Worm (Caenorhabditis elegans) whole organism, L2 larva: ENCODE results near the gene R03A10.5.

Experiments
- C34F6.9 ChIP-seq: fragments of 150-350 bp; optimal IDR thresholded peaks from 2 replicates; lab custom pipeline; 2014; ENCODE audit warnings: missing biosample characterization, missing genetic modification characterization
- alr-1 ChIP-seq: fragments of 150-350 bp; optimal IDR thresholded peaks from 2 replicates; lab custom pipeline; 2014; ENCODE audit warnings: missing biosample characterization, missing genetic modification characterization
- aly-2 ChIP-seq: fragments of 150-350 bp; optimal IDR thresholded peaks from 2 replicates; lab custom pipeline; 2014; ENCODE audit warnings: missing biosample characterization, missing genetic modification characterization
- ama-1 ChIP-seq: fragments of 150-350 bp; optimal IDR thresholded peaks from 2 replicates; lab custom pipeline; 2018; ENCODE audit warnings: inconsistent platforms
- blmp-1 ChIP-seq: sonication (generic microtip); optimal IDR thresholded peaks from 2 replicates; lab custom pipeline; 2017; ENCODE audit warnings: missing genetic modification characterization, mild to moderate bottlenecking, missing compliant biosample characterization, antibody characterized with exemption, moderate library complexity; ENCODE audit not compliant: insufficient read depth
- ceh-16 ChIP-seq: fragments of 150-350 bp; optimal IDR thresholded peaks from 2 replicates; lab custom pipeline; 2014; ENCODE audit warnings: missing biosample characterization, missing genetic modification characterization
- dmd-4 ChIP-seq: sonication (generic microtip); optimal IDR thresholded peaks from 2 replicates; lab custom pipeline; 2017; ENCODE audit warnings: missing biosample characterization, missing genetic modification characterization
- elt-1 ChIP-seq: fragments of 150-350 bp; optimal IDR thresholded peaks from 2 replicates; lab custom pipeline; 2014; ENCODE audit warnings: missing biosample characterization, missing genetic modification characterization
- elt-3 ChIP-seq: sonication (generic microtip); optimal IDR thresholded peaks from 2 replicates; lab custom pipeline; 2017; ENCODE audit warnings: missing biosample characterization, missing genetic modification characterization
- fos-1 ChIP-seq: fragments of 150-350 bp; optimal IDR thresholded peaks from 2 replicates; lab custom pipeline; 2014; ENCODE audit warnings: missing biosample characterization, missing genetic modification characterization
- gmeb-1 ChIP-seq: fragments of 150-350 bp; optimal IDR thresholded peaks from 2 replicates; lab custom pipeline; 2014; ENCODE audit warnings: missing biosample characterization, missing genetic modification characterization
- lin-11 ChIP-seq: fragments of 150-350 bp; sonication (generic microtip); optimal IDR thresholded peaks from 2 replicates; lab custom pipeline; 2014; ENCODE audit warnings: missing biosample characterization, missing genetic modification characterization, inconsistent platforms, mixed read lengths
- lin-39 ChIP-seq: fragments of 150-350 bp; optimal IDR thresholded peaks from 2 replicates; lab custom pipeline; 2014; ENCODE audit warnings: missing biosample characterization, missing genetic modification reagents, missing genetic modification characterization
- mbf-1 ChIP-seq: sonication (generic microtip); optimal IDR thresholded peaks from 2 replicates; lab custom pipeline; 2017; ENCODE audit warnings: missing biosample characterization, missing genetic modification characterization
- mdl-1 ChIP-seq, 2 experiments: fragments of 150-350 bp in 1 of 2; sonication (generic microtip) in 1 of 2; optimal IDR thresholded peaks; 2 replicates each; lab custom pipeline; 2017; ENCODE audit warnings: missing biosample characterization in 2 of 2, missing genetic modification characterization in 2 of 2
- nhr-10 ChIP-seq: sonication (generic microtip); optimal IDR thresholded peaks from 2 replicates; lab custom pipeline; 2017; ENCODE audit warnings: missing biosample characterization, missing genetic modification characterization
- nhr-11 ChIP-seq: fragments of 150-350 bp; optimal IDR thresholded peaks from 2 replicates; lab custom pipeline; 2014; ENCODE audit warnings: missing biosample characterization, missing genetic modification characterization
- nhr-21 ChIP-seq: fragments of 150-350 bp; optimal IDR thresholded peaks from 2 replicates; lab custom pipeline; 2014; ENCODE audit warnings: missing biosample characterization, missing genetic modification characterization
- nhr-237 ChIP-seq: fragments of 150-350 bp; optimal IDR thresholded peaks from 2 replicates; lab custom pipeline; 2014; ENCODE audit warnings: missing biosample characterization, missing genetic modification characterization
- nhr-25 ChIP-seq: fragments of 150-350 bp; sonication (generic microtip); optimal IDR thresholded peaks from 3 replicates; lab custom pipeline; 2014; ENCODE audit warnings: missing biosample characterization, missing genetic modification characterization
- nhr-6 ChIP-seq: fragments of 150-350 bp; optimal IDR thresholded peaks from 2 replicates; lab custom pipeline; 2014; ENCODE audit warnings: missing biosample characterization, missing genetic modification characterization
- peb-1 ChIP-seq: fragments of 150-350 bp; optimal IDR thresholded peaks from 2 replicates; lab custom pipeline; 2014; ENCODE audit warnings: missing biosample characterization, missing genetic modification characterization
- skn-1 ChIP-seq: sonication (generic microtip); optimal IDR thresholded peaks from 2 replicates; lab custom pipeline; 2017; ENCODE audit warnings: missing biosample characterization, missing genetic modification characterization
- sma-3 ChIP-seq: sonication (generic microtip); optimal IDR thresholded peaks from 2 replicates; lab custom pipeline; 2016; ENCODE audit warnings: missing genetic modification reagents, missing genetic modification characterization, missing compliant biosample characterization
- sma-9 ChIP-seq, 2 experiments: fragments of 150-350 bp in 1 of 2; sonication (generic microtip) in 1 of 2; optimal IDR thresholded peaks; 2 replicates each; lab custom pipeline; 2014 to 2016; ENCODE audit warnings: missing genetic modification characterization in 2 of 2, mild to moderate bottlenecking in 1 of 2, missing biosample characterization in 1 of 2, missing compliant biosample characterization in 1 of 2, missing genetic modification reagents in 1 of 2, moderate library complexity in 1 of 2
- snpc-4 ChIP-seq: fragments of 150-350 bp; optimal IDR thresholded peaks from 2 replicates; lab custom pipeline; 2014; ENCODE audit warnings: missing biosample characterization, missing genetic modification characterization
- unc-55 ChIP-seq: fragments of 150-350 bp; sonication (generic microtip); optimal IDR thresholded peaks from 3 replicates; lab custom pipeline; 2014; ENCODE audit warnings: missing biosample characterization, missing genetic modification reagents, missing genetic modification characterization
- unc-62 ChIP-seq: fragments of 150-350 bp; optimal IDR thresholded peaks from 2 replicates; lab custom pipeline; 2014; ENCODE audit warnings: missing biosample characterization, missing genetic modification reagents, missing genetic modification characterization
- ztf-11 ChIP-seq: sonication (generic microtip); optimal IDR thresholded peaks from 2 replicates; lab custom pipeline; 2017; ENCODE audit warnings: missing biosample characterization, missing genetic modification characterization

R03A10.5 gene

DNA sequence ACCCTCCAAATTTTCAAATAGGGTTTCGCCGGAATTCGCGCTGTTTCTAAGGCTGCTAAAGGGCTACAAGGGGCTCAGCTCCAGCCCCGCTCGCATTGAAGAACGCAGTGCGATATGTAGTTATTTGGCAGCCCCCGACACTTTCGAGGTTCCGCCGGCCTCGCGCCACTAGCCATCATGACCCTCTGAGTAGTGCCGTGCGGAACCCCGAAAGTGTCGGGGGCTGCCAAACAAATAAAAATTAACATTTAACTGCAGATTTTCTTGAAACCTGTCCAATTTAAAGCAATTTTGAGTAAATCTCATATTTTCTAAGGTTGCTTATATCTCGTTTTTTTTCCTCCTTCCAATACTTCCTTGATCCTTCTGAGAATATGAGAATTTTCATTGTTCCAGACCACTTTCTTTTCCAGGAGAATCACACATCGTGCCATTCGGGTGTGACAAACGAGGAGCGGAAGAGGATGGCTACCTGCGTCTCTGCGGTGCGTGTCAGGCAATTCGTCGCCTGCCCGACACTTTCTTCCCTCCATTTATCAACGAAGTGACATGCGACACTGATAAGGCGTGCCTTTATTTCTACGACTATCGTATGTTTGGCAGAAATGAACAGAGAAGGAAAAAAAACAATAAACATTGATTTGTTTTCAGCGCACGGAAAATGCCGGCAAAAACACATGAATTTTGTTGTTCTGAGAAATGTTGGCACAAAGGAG, 22.7 kb upstream of the R03A10.5 start (continued):
- no peak for TF ChIP-seq aly-2 (tag; lab: Kevin White, UChicago)
- peak; percentile 5 for TF ChIP-seq gmeb-1 (tag; lab: Kevin White, UChicago)
- no peak for TF ChIP-seq alr-1 (tag; lab: Kevin White, UChicago)
- TF ChIP-seq ama-1 (lab: Kevin White, UChicago): no peak
- no peak for TF ChIP-seq elt-3
- TF ChIP-seq nhr-25 (tag; lab: Kevin White, UChicago): no peak
- no peak for TF ChIP-seq ceh-16
- no peak for TF ChIP-seq mdl-1 (tag; optimal IDR thresholded peaks at IDR 0.05; lab: Kevin White, UChicago)
- TF ChIP-seq peb-1 (tag; lab: Kevin White, UChicago): no peak
- peak; percentile 39 for TF ChIP-seq sma-3

DNA sequence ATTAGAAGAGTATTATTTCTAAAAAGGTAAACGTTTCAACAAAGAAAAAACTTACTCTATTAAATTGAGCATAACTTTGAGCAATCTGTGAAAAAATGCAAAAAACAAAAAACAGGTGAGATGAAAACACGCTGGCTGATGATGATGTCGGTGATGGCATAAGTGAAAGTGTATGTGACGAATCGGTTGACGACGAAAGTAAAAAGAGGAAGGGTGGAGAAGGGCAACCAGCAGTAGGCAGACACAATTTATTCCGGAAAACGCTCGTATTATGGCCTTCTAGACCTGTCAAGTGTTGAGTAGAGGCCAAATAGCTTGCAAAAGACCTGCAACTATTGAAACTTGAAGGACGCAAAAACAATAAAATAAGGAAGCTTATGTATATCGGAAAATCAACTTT, 18.6 kb upstream of the R03A10.5 start, which contains the start of gene nas-13:
Gene nas-13 (minus strand): TSS at position 323 of the 400 bp plus-strand sequence.
- TF ChIP-seq blmp-1 (peak; percentile 40), nhr-6 (no peak), ztf-11 (no peak), ceh-16 (no peak), skn-1 (tag; lab: Kevin White, UChicago) (no peak)

DNA sequence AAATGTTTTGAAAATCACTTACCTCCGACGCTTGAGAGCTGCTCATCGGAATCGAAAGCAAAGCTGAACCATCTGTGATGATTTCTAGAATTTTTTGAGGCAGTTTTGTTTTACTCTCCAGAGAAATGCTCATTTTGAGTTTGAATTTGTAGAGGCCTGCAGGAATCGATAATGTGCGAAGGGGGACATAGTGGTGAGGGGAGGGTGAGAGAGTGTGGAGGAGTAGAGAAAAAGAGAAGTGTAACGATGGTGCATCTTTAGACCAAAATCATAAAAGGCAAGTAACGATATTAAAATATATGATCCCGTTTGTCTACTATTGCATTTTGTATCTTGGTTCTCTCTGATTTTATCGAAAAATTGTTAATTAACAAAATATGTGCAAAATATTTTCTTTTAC, 15.5 kb upstream of the R03A10.5 start, which contains the start of gene blos-8:
Gene blos-8 (minus strand): TSS at position 216 of the 400 bp plus-strand sequence.
- TF ChIP-seq unc-62 (GFP tag; lab: Kevin White, UChicago) (no peak), nhr-21 (tag; lab: Kevin White, UChicago) (no peak), unc-55 (GFP tag; lab: Kevin White, UChicago) (peak; percentile 1)
- TF ChIP-seq, all 48 proteins: peak for 1

DNA sequence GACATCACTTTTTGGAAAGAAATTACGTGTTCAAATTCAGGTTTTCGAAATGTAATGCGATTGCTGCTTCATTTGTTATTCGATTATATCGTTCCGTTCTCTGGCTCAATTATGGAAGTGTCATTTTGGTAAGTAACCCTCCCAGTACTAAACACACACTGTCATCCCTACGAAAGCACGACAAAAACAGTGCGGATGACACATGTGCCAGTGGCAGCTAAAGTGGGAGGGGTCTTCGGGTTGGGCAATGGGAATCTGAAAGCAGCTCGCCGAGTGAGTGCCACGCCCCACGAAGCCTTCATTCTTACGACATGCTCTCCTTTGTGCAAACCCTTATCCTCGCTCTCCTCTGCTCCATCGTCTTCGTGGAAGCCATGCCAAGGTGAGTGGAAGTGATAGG, 13.0 kb upstream of the R03A10.5 start, which contains the start of gene flp-32:
Gene flp-32 (plus strand): TSS at position 301 of the 400 bp plus-strand sequence.
- TF ChIP-seq dmd-4 (tag; lab: Kevin White, UChicago) (no peak), elt-1 (tag; lab: Kevin White, UChicago) (no peak), ceh-16 (no peak), elt-3 (no peak), skn-1 (tag; lab: Kevin White, UChicago) (no peak), peb-1 (tag; lab: Kevin White, UChicago) (no peak), nhr-10 (tag; lab: Kevin White, UChicago) (no peak), C34F6.9 (tag; lab: Kevin White, UChicago) (no peak), nhr-237 (tag; lab: Kevin White, UChicago) (no peak), lin-39 (no peak), sma-9 (GFP tag; optimal IDR thresholded peaks at IDR 0.05; lab: Kevin White, UChicago) (no peak), sma-9 (tag; optimal IDR thresholded peaks at IDR 0.05; lab: Kevin White, UChicago) (no peak), fos-1 (tag; lab: Kevin White, UChicago) (no peak), unc-62 (GFP tag; lab: Kevin White, UChicago) (no peak), blmp-1 (no peak), mbf-1 (tag; lab: Kevin White, UChicago) (no peak)
- TF ChIP-seq, all 48 proteins: peak for 0

- TF ChIP-seq lin-11 (tag; lab: Kevin White, UChicago) (no peak), snpc-4 (tag; lab: Kevin White, UChicago) (peak; percentile 4)
These were observed 11.6 kb upstream of the R03A10.5 start for ce11 chrX:15434922-15435321.

DNA sequence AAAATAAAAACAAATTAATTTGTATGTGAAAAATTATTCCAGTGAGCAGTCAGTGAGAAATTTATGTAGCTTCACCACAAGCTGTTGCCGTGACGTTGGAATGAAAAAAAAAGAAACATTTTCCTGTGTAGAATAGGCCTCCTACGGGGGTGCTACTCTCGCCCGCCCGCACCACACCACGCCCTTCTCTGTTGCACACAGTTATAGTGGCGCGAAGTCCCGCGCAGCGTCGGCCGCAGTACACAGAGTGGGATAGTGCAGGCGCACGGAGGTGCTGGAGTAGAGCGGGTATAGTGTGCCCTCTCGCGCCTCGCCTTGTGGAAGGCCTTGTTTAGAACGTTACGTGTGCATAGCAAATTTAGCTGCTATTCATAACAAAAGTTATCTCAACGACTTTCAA, 7.8 kb upstream of the R03A10.5 start:
- no peak for TF ChIP-seq nhr-11 (tag; lab: Kevin White, UChicago)
- TF ChIP-seq mdl-1 (tag; optimal IDR thresholded peaks at IDR 0.05; lab: Kevin White, UChicago): no peak
- no peak for TF ChIP-seq sma-3
- peak; percentile 89 for TF ChIP-seq snpc-4 (tag; lab: Kevin White, UChicago)
